Worm (Caenorhabditis elegans) whole organism, young adult: ENCODE results near the gene ZK813.7.

Source experiments
- B0019.2 ChIP-seq: fragments of 200-800 bp; sonication (Bioruptor generic); conservative IDR thresholded peaks from 2 replicates; pipeline ENCODE4 v1.3.6; 2022; ENCODE audit warnings: missing genetic modification reagents, missing genetic modification characterization, missing compliant biosample characterization
- D2030.7 ChIP-seq: fragments of 200-800 bp; sonication (Bioruptor generic); IDR thresholded peaks from 2 replicates; pipeline ENCODE4 v1.3.6; 2022; ENCODE audit warnings: missing genetic modification reagents, missing genetic modification characterization, missing compliant biosample characterization
- F10E7.11 ChIP-seq: sonication (generic microtip); optimal IDR thresholded peaks from 2 replicates; lab custom pipeline; 2017; ENCODE audit warnings: mild to moderate bottlenecking, missing genetic modification characterization, moderate library complexity, missing compliant biosample characterization
- ekl-4 ChIP-seq: fragments of 200-800 bp; sonication (Bioruptor generic); IDR thresholded peaks from 2 replicates; pipeline ENCODE4 v1.3.6; 2022; ENCODE audit warnings: missing genetic modification reagents, missing genetic modification characterization, missing compliant biosample characterization
- let-607 ChIP-seq, 2 experiments: fragments of 200-800 bp in 1 of 2; sonication (Bioruptor generic) in 1 of 2; sonication (generic microtip) in 1 of 2; optimal IDR thresholded peaks; 2 replicates each; lab custom pipeline; 2016 to 2018; ENCODE audit warnings: mild to moderate bottlenecking in 2 of 2, missing compliant biosample characterization in 2 of 2, missing genetic modification characterization in 2 of 2, moderate library complexity in 2 of 2, missing genotype in 1 of 2
- mxl-1 ChIP-seq: sonication (generic microtip); optimal IDR thresholded peaks from 2 replicates; lab custom pipeline; 2016; ENCODE audit warnings: missing genetic modification characterization, missing compliant biosample characterization

DNA sequence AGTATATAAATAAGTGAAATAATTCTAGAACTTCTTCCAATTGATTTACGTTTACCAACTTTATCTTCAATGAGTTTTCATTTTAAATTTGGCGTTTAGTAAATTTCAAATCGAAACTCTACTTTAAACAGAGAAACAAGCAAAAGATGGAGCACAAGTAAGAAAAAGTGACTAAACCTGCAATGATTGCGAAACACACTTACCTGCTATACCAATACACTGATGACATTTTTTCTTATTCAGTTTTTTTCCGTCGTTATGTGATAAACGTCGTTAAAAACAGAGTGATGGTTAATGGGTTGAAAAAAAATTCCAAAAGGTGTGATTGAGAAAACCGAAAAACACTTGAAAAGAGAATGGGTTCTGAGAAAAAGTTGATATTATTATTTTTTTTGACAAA, 29.2 kb downstream of the ZK813.7 start:
- no peak for TF ChIP-seq let-607 (tag; optimal IDR thresholded peaks at IDR 0.05; lab: Kevin White, UChicago)
- TF ChIP-seq B0019.2 (GFP tag; lab: Robert Waterston, UW): no peak
- no peak for TF ChIP-seq D2030.7 (GFP tag; lab: Robert Waterston, UW)
- TF ChIP-seq F10E7.11 (tag; lab: Kevin White, UChicago): no peak
- TF ChIP-seq mxl-1 (tag; lab: Kevin White, UChicago): no peak
- no peak for TF ChIP-seq ekl-4 (GFP tag; lab: Robert Waterston, UW)
